Fruit fly (Drosophila melanogaster) whole organism, embryonic: Measurements from ENCODE around the gene Cyp28c1.
A peak's percentile ranks its signal among the peaks of the same experiment; 100 is the strongest.

Experiments
- Asciz ChIP-seq: fragments of 200-800 bp; sonication (Bioruptor generic); optimal IDR thresholded peaks from 2 replicates; lab custom pipeline; 2017; ENCODE audit warnings: missing biosample characterization, mild to moderate bottlenecking, missing genetic modification characterization, missing genetic modification reagents
- Atf3 ChIP-seq: fragments of 200-800 bp; sonication (Bioruptor generic); optimal IDR thresholded peaks from 3 replicates; lab custom pipeline; 2016; ENCODE audit warnings: missing biosample characterization, missing genetic modification characterization
- BEAF-32 ChIP-seq: fragments of 200-800 bp; sonication (Bioruptor generic); optimal IDR thresholded peaks from 3 replicates; lab custom pipeline; 2017; ENCODE audit warnings: missing biosample characterization, missing genetic modification characterization, mild to moderate bottlenecking, moderate library complexity, missing genetic modification reagents
- CG10147 ChIP-seq: fragments of 200-800 bp; sonication (Bioruptor generic); optimal IDR thresholded peaks from 2 replicates; lab custom pipeline; 2019; ENCODE audit warnings: missing biosample characterization, mild to moderate bottlenecking, missing genetic modification characterization, moderate library complexity
- CG11695 ChIP-seq: fragments of 200-800 bp; sonication (Bioruptor generic); IDR thresholded peaks from 3 replicates; pipeline ENCODE4 v1.3.6; 2022; ENCODE audit warnings: missing biosample characterization, missing genetic modification characterization
- CG12659 ChIP-seq: fragments of 200-800 bp; sonication (Bioruptor generic); optimal IDR thresholded peaks from 3 replicates; lab custom pipeline; 2017; ENCODE audit warnings: mild to moderate bottlenecking, missing biosample characterization, missing genetic modification reagents, missing genetic modification characterization
- CG13775 ChIP-seq: fragments of 200-800 bp; sonication (Bioruptor generic); optimal IDR thresholded peaks from 3 replicates; lab custom pipeline; 2017; ENCODE audit warnings: missing biosample characterization, mild to moderate bottlenecking, missing genetic modification characterization
- CG14014 ChIP-seq: fragments of 200-800 bp; sonication (Bioruptor generic); IDR thresholded peaks from 2 replicates; pipeline ENCODE4 v1.3.6; 2022; ENCODE audit warnings: missing biosample characterization, missing genetic modification characterization
- CG14050 ChIP-seq: fragments of 200-800 bp; sonication (Bioruptor generic); IDR thresholded peaks from 3 replicates; pipeline ENCODE4 v1.3.6; 2022; ENCODE audit warnings: missing biosample characterization, missing genetic modification characterization
- CG15073 ChIP-seq: fragments of 200-800 bp; sonication (Bioruptor generic); optimal IDR thresholded peaks from 2 replicates; lab custom pipeline; 2016; ENCODE audit warnings: missing biosample characterization, missing genetic modification characterization
- CG18764 ChIP-seq: fragments of 200-800 bp; sonication (Bioruptor generic); optimal IDR thresholded peaks from 3 replicates; lab custom pipeline; 2016; ENCODE audit warnings: missing biosample characterization, missing genetic modification characterization
- CG31224 ChIP-seq: fragments of 200-800 bp; sonication (Bioruptor generic); IDR thresholded peaks from 2 replicates; pipeline ENCODE4 v1.3.6; 2022; ENCODE audit warnings: missing biosample characterization, missing genetic modification characterization
- CG32772 ChIP-seq: fragments of 200-800 bp; sonication (Bioruptor generic); IDR thresholded peaks from 2 replicates; pipeline ENCODE4 v1.3.6; 2022; ENCODE audit warnings: missing biosample characterization, missing genetic modification characterization
- CG3281 ChIP-seq: fragments of 200-800 bp; sonication (Bioruptor generic); optimal IDR thresholded peaks from 3 replicates; lab custom pipeline; 2017; ENCODE audit warnings: missing biosample characterization, mild to moderate bottlenecking, missing genetic modification characterization
- CG34224 ChIP-seq: fragments of 200-800 bp; sonication (Bioruptor generic); IDR thresholded peaks from 3 replicates; pipeline ENCODE4 v1.3.6; 2022; ENCODE audit warnings: missing biosample characterization, missing genetic modification characterization; ENCODE audit not compliant: partially characterized antibody
- CG34422 ChIP-seq: fragments of 200-800 bp; sonication (Bioruptor generic); IDR thresholded peaks from 3 replicates; pipeline ENCODE4 v1.3.6; 2022; ENCODE audit warnings: missing biosample characterization, missing genetic modification characterization
- CG3995 ChIP-seq: fragments of 200-800 bp; sonication (Bioruptor generic); optimal IDR thresholded peaks from 3 replicates; lab custom pipeline; 2016; ENCODE audit warnings: missing biosample characterization, missing genetic modification characterization
- CG4404 ChIP-seq: fragments of 200-800 bp; sonication (Bioruptor generic); IDR thresholded peaks from 2 replicates; pipeline ENCODE4 v1.3.6; 2022; ENCODE audit warnings: missing biosample characterization, missing genetic modification characterization
- CG5180 ChIP-seq: fragments of 200-800 bp; sonication (Bioruptor generic); optimal IDR thresholded peaks from 3 replicates; lab custom pipeline; 2017; ENCODE audit warnings: missing biosample characterization, missing genetic modification characterization, mild to moderate bottlenecking, moderate library complexity, missing genetic modification reagents
- CG6683 ChIP-seq: fragments of 200-800 bp; sonication (Bioruptor generic); optimal IDR thresholded peaks from 2 replicates; lab custom pipeline; 2017; ENCODE audit warnings: missing biosample characterization, mild to moderate bottlenecking, missing genetic modification characterization, missing genetic modification reagents
- CG7556 ChIP-seq: fragments of 200-800 bp; sonication (Bioruptor generic); optimal IDR thresholded peaks from 2 replicates; lab custom pipeline; 2017; ENCODE audit warnings: missing biosample characterization, mild to moderate bottlenecking, missing genetic modification characterization
- CG8089 ChIP-seq: fragments of 200-800 bp; sonication (Bioruptor generic); optimal IDR thresholded peaks from 3 replicates; lab custom pipeline; 2016; ENCODE audit warnings: missing biosample characterization, missing genetic modification characterization
- CG8281 ChIP-seq: fragments of 200-800 bp; sonication (Bioruptor generic); optimal IDR thresholded peaks from 2 replicates; lab custom pipeline; 2018; ENCODE audit warnings: missing biosample characterization, mild to moderate bottlenecking, missing genetic modification characterization, moderate library complexity
- CG8944 ChIP-seq: fragments of 200-800 bp; sonication (Bioruptor generic); optimal IDR thresholded peaks from 3 replicates; lab custom pipeline; 2016; ENCODE audit warnings: missing biosample characterization, missing genetic modification characterization
- CHES-1-like ChIP-seq: fragments of 200-800 bp; sonication (Bioruptor generic); optimal IDR thresholded peaks from 2 replicates; lab custom pipeline; 2016; ENCODE audit warnings: missing biosample characterization, missing genetic modification characterization
- Dfd ChIP-seq, 2 experiments: fragments of >200 bp; optimal IDR thresholded peaks; 2 replicates each; lab custom pipeline; 2017; ENCODE audit warnings: missing biosample characterization in 2 of 2, missing genetic modification characterization in 2 of 2
- Ets97D ChIP-seq: fragments of 200-800 bp; sonication (Bioruptor generic); optimal IDR thresholded peaks from 3 replicates; lab custom pipeline; 2016; ENCODE audit warnings: missing biosample characterization, missing genetic modification characterization
- Gsc ChIP-seq: fragments of 200-800 bp; sonication (Bioruptor generic); IDR thresholded peaks from 2 replicates; pipeline ENCODE4 v1.3.6; 2022; ENCODE audit warnings: missing biosample characterization, missing genetic modification characterization
- Hand ChIP-seq: fragments of 200-800 bp; sonication (Bioruptor generic); optimal IDR thresholded peaks from 2 replicates; lab custom pipeline; 2017; ENCODE audit warnings: mild to moderate bottlenecking, missing biosample characterization, missing genetic modification reagents, missing genetic modification characterization
- Jarid2 ChIP-seq: fragments of 200-800 bp; sonication (Bioruptor generic); optimal IDR thresholded peaks from 3 replicates; lab custom pipeline; 2017; ENCODE audit warnings: mild to moderate bottlenecking, missing biosample characterization, missing genetic modification reagents, missing genetic modification characterization
- NK7.1 ChIP-seq: fragments of 200-800 bp; sonication (Bioruptor generic); optimal IDR thresholded peaks from 3 replicates; lab custom pipeline; 2016; ENCODE audit warnings: missing biosample characterization, missing genetic modification characterization
- Neu2 ChIP-seq: fragments of 200-800 bp; sonication (Bioruptor generic); optimal IDR thresholded peaks from 3 replicates; lab custom pipeline; 2016; ENCODE audit warnings: missing biosample characterization, missing genetic modification characterization, borderline replicate concordance
- Ssrp ChIP-seq: fragments of 200-800 bp; sonication (Bioruptor generic); optimal IDR thresholded peaks from 2 replicates; lab custom pipeline; 2018; ENCODE audit warnings: missing biosample characterization, mild to moderate bottlenecking, missing genetic modification characterization, moderate library complexity
- cas ChIP-seq: fragments of 200-800 bp; sonication (Bioruptor generic); IDR thresholded peaks from 2 replicates; pipeline ENCODE4 v1.3.6; 2022; ENCODE audit warnings: missing biosample characterization, missing genetic modification characterization
- cato ChIP-seq: fragments of 200-800 bp; sonication (Bioruptor generic); optimal IDR thresholded peaks from 2 replicates; lab custom pipeline; 2016; ENCODE audit warnings: missing biosample characterization, missing genetic modification characterization, borderline replicate concordance
- chm ChIP-seq: fragments of 200-800 bp; sonication (Bioruptor generic); IDR thresholded peaks from 2 replicates; pipeline ENCODE4 v1.3.6; 2022; ENCODE audit warnings: missing biosample characterization, missing genetic modification characterization
- chn ChIP-seq: fragments of 200-800 bp; sonication (Bioruptor generic); optimal IDR thresholded peaks from 2 replicates; lab custom pipeline; 2016; ENCODE audit warnings: missing biosample characterization, missing genetic modification characterization
- corto ChIP-seq: fragments of 200-800 bp; sonication (Bioruptor generic); optimal IDR thresholded peaks from 2 replicates; lab custom pipeline; 2016; ENCODE audit warnings: missing biosample characterization, mild to moderate bottlenecking, missing genetic modification characterization, moderate library complexity
- danr ChIP-seq: fragments of 200-800 bp; sonication (Bioruptor generic); IDR thresholded peaks from 2 replicates; pipeline ENCODE4 v1.3.6; 2022; ENCODE audit warnings: missing biosample characterization, missing genetic modification characterization
- esg ChIP-seq: fragments of 200-800 bp; sonication (Bioruptor generic); conservative IDR thresholded peaks from 2 replicates; pipeline ENCODE4 v1.3.6; 2022; ENCODE audit warnings: missing biosample characterization, missing genetic modification characterization
- fd96Cb ChIP-seq: fragments of 200-800 bp; sonication (Bioruptor generic); optimal IDR thresholded peaks from 2 replicates; lab custom pipeline; 2018; ENCODE audit warnings: missing biosample characterization, mild to moderate bottlenecking, missing genetic modification characterization, moderate library complexity
- ftz-f1 ChIP-seq: fragments of 200-800 bp; sonication (Bioruptor generic); optimal IDR thresholded peaks from 2 replicates; lab custom pipeline; 2016; ENCODE audit warnings: missing biosample characterization, missing genetic modification characterization
- klu ChIP-seq: fragments of 200-800 bp; sonication (Bioruptor generic); IDR thresholded peaks from 2 replicates; pipeline ENCODE4 v1.3.6; 2022; ENCODE audit warnings: missing biosample characterization, missing genetic modification characterization
- nau ChIP-seq: fragments of 200-800 bp; sonication (Bioruptor generic); optimal IDR thresholded peaks from 3 replicates; lab custom pipeline; 2017; ENCODE audit warnings: missing biosample characterization, mild to moderate bottlenecking, missing genetic modification characterization, missing genetic modification reagents
- nerfin-2 ChIP-seq: fragments of 200-800 bp; sonication (Bioruptor generic); IDR thresholded peaks from 2 replicates; pipeline ENCODE4 v1.3.6; 2022; ENCODE audit warnings: missing biosample characterization, missing genetic modification characterization; ENCODE audit not compliant: partially characterized antibody
- nom ChIP-seq: fragments of 200-800 bp; sonication (Bioruptor generic); optimal IDR thresholded peaks from 2 replicates; lab custom pipeline; 2017; ENCODE audit warnings: missing biosample characterization, missing genetic modification characterization, mild to moderate bottlenecking, moderate library complexity, missing genetic modification reagents
- ranshi ChIP-seq: fragments of 200-800 bp; sonication (Bioruptor generic); IDR thresholded peaks from 2 replicates; pipeline ENCODE4 v1.3.6; 2022; ENCODE audit warnings: missing biosample characterization, missing genetic modification characterization
- ro ChIP-seq: fragments of 200-800 bp; sonication (Bioruptor generic); IDR thresholded peaks from 2 replicates; pipeline ENCODE4 v1.3.6; 2022; ENCODE audit warnings: missing biosample characterization, missing genetic modification characterization
- run ChIP-seq: fragments of 200-800 bp; sonication (Bioruptor generic); optimal IDR thresholded peaks from 3 replicates; lab custom pipeline; 2018; ENCODE audit warnings: missing biosample characterization, mild to moderate bottlenecking, missing genetic modification characterization
- yki ChIP-seq: fragments of >200 bp; optimal IDR thresholded peaks from 3 replicates; lab custom pipeline; 2018

Cyp28c1 gene

dm6 chrX:11846049-11846718, 6.8 kb downstream of the Cyp28c1 start, which contains the start of gene CG15740 (continued):
- TF ChIP-seq CG3995 (GFP tag; lab: Kevin White, UChicago) (no peak), chn (no peak), yki (no peak), CG8281 (tag; lab: Kevin White, UChicago) (no peak), Atf3 (GFP tag; lab: Kevin White, UChicago) (no peak), CG13775 (GFP tag; lab: Kevin White, UChicago) (no peak), CG14050 (GFP tag; lab: Robert Waterston, UW) (peak; percentile 29; the same call in 2 of the 3 replicates), CG32772 (GFP tag; lab: Robert Waterston, UW) (0 out of 2 replicates have a peak, but pooled peaks have one; percentile 20), nom (GFP tag; lab: Kevin White, UChicago) (no peak), Jarid2 (GFP tag; lab: Kevin White, UChicago) (no peak), Gsc (GFP tag; lab: Robert Waterston, UW) (no peak), CG6683 (GFP tag; lab: Kevin White, UChicago) (no peak), run (tag; lab: Kevin White, UChicago) (no peak), CHES-1-like (GFP tag; lab: Kevin White, UChicago) (no peak), fd96Cb (tag; lab: Kevin White, UChicago) (peak; percentile 14), CG8944 (GFP tag; lab: Kevin White, UChicago) (no peak), ranshi (GFP tag; lab: Robert Waterston, UW) (peak; percentile 39; the same call in 1 of the 2 replicates), klu (GFP tag; lab: Robert Waterston, UW) (no peak), chm (GFP tag; lab: Robert Waterston, UW) (no peak), cato (GFP tag; lab: Kevin White, UChicago) (no peak), Asciz (GFP tag; lab: Kevin White, UChicago) (peak; percentile 41), danr (GFP tag; lab: Robert Waterston, UW) (peak; percentile 53; the same call in 1 of the 2 replicates), CG4404 (GFP tag; lab: Robert Waterston, UW) (0 out of 2 replicates have a peak, but pooled peaks have one; percentile 21), cas (GFP tag; lab: Robert Waterston, UW) (no peak), CG5180 (GFP tag; lab: Kevin White, UChicago) (peak; percentile 12), CG34224 (GFP tag; lab: Robert Waterston, UW) (no peak), ro (no peak), Dfd (GFP tag; optimal IDR thresholded peaks at IDR 0.05; lab: Kevin White, UChicago) (no peak), Neu2 (GFP tag; lab: Kevin White, UChicago) (no peak), CG34422 (GFP tag; lab: Robert Waterston, UW) (peak; percentile 51; the same call in 1 of the 3 replicates), CG18764 (no peak), CG8089 (no peak), CG15073 (GFP tag; lab: Kevin White, UChicago) (no peak), CG11695 (0 out of 3 replicates have a peak, but pooled peaks have one; percentile 55), CG7556 (GFP tag; lab: Kevin White, UChicago) (peak; percentile 47), CG10147 (GFP tag; lab: Kevin White, UChicago) (no peak), nau (no peak), Ssrp (tag; lab: Kevin White, UChicago) (no peak), CG3281 (GFP tag; lab: Kevin White, UChicago) (no peak), esg (GFP tag; lab: Robert Waterston, UW) (peak; percentile 69), corto (GFP tag; lab: Kevin White, UChicago) (no peak), nerfin-2 (GFP tag; lab: Robert Waterston, UW) (no peak), ftz-f1 (GFP tag; lab: Kevin White, UChicago) (no peak), Hand (no peak), CG14014 (peak; percentile 25; the same call in 1 of the 2 replicates), Ets97D (GFP tag; lab: Kevin White, UChicago) (no peak), BEAF-32 (GFP tag; lab: Kevin White, UChicago) (no peak), CG12659 (GFP tag; lab: Kevin White, UChicago) (peak; percentile 5), NK7.1 (GFP tag; lab: Kevin White, UChicago) (no peak), CG31224 (GFP tag; lab: Robert Waterston, UW) (no peak)
